Worm (Caenorhabditis elegans) whole organism, L2 larva: ENCODE data around the gene ZC404.2.

ENCODE experiments used
- elt-3 ChIP-seq: sonication (generic microtip); optimal IDR thresholded peaks from 2 replicates; lab custom pipeline; 2017; ENCODE audit warnings: missing biosample characterization, missing genetic modification characterization
- unc-39 ChIP-seq: fragments of 150-350 bp; optimal IDR thresholded peaks from 2 replicates; lab custom pipeline; 2014; ENCODE audit warnings: missing biosample characterization, missing genetic modification characterization

ce11 chrV:6793744-6794239 lies 6.0 kb downstream of the ZC404.2 start, which contains the start of gene ZC404.1:
- TF ChIP-seq unc-39 (tag; lab: Kevin White, UChicago): no peak
- no peak for TF ChIP-seq elt-3
